Fruit fly (Drosophila melanogaster) whole organism, embryonic: ENCODE measurements around the gene CG3123.
A peak's percentile ranks its signal among the peaks of the same experiment; 100 is the strongest.

ENCODE experiments used
- ATbp ChIP-seq: fragments of 200-800 bp; sonication (Bioruptor generic); optimal IDR thresholded peaks from 2 replicates; lab custom pipeline; 2017; ENCODE audit warnings: missing biosample characterization, mild to moderate bottlenecking, missing genetic modification characterization, missing genetic modification reagents
- Bgb ChIP-seq: fragments of 200-800 bp; sonication (Bioruptor generic); IDR thresholded peaks from 2 replicates; pipeline ENCODE4 v1.3.6; 2022; ENCODE audit warnings: missing biosample characterization, missing genetic modification characterization; ENCODE audit not compliant: partially characterized antibody
- CG10565 ChIP-seq: fragments of 200-800 bp; sonication (Bioruptor generic); optimal IDR thresholded peaks from 3 replicates; lab custom pipeline; 2016; ENCODE audit warnings: missing biosample characterization, mild to moderate bottlenecking, missing genetic modification characterization
- CG12391 ChIP-seq: fragments of 200-800 bp; sonication (Bioruptor generic); optimal IDR thresholded peaks from 3 replicates; lab custom pipeline; 2018; ENCODE audit warnings: missing biosample characterization, mild to moderate bottlenecking, missing genetic modification characterization, moderate library complexity
- CG13287 ChIP-seq: fragments of 200-800 bp; sonication (Bioruptor generic); IDR thresholded peaks from 2 replicates; pipeline ENCODE4 v1.3.6; 2022; ENCODE audit warnings: missing biosample characterization, missing genetic modification characterization; ENCODE audit not compliant: partially characterized antibody
- CG14050 ChIP-seq: fragments of 200-800 bp; sonication (Bioruptor generic); IDR thresholded peaks from 3 replicates; pipeline ENCODE4 v1.3.6; 2022; ENCODE audit warnings: missing biosample characterization, missing genetic modification characterization
- CG14710 ChIP-seq: fragments of 200-800 bp; sonication (Bioruptor generic); optimal IDR thresholded peaks from 3 replicates; lab custom pipeline; 2019; ENCODE audit warnings: missing biosample characterization, mild to moderate bottlenecking, missing genetic modification characterization, moderate library complexity
- CG17359 ChIP-seq: fragments of 200-800 bp; sonication (Bioruptor generic); optimal IDR thresholded peaks from 3 replicates; lab custom pipeline; 2018; ENCODE audit warnings: missing biosample characterization, mild to moderate bottlenecking, missing genetic modification characterization, moderate library complexity
- CG18262 ChIP-seq: fragments of 200-800 bp; optimal IDR thresholded peaks from 3 replicates; lab custom pipeline; 2019; ENCODE audit warnings: missing biosample characterization, mild to moderate bottlenecking, missing genetic modification characterization, moderate library complexity
- CG2129 ChIP-seq: fragments of 200-800 bp; sonication (Bioruptor generic); IDR thresholded peaks from 2 replicates; pipeline ENCODE4 v1.3.6; 2022; ENCODE audit warnings: missing biosample characterization, missing genetic modification characterization; ENCODE audit not compliant: partially characterized antibody
- CG2202 ChIP-seq: fragments of 200-800 bp; sonication (Bioruptor generic); optimal IDR thresholded peaks from 2 replicates; lab custom pipeline; 2018; ENCODE audit warnings: missing biosample characterization, mild to moderate bottlenecking, missing genetic modification characterization
- CG34376 ChIP-seq: fragments of 200-800 bp; sonication (Bioruptor generic); optimal IDR thresholded peaks from 2 replicates; lab custom pipeline; 2018; ENCODE audit warnings: missing biosample characterization, mild to moderate bottlenecking, missing genetic modification characterization
- CG5180 ChIP-seq: fragments of 200-800 bp; sonication (Bioruptor generic); optimal IDR thresholded peaks from 3 replicates; lab custom pipeline; 2017; ENCODE audit warnings: missing biosample characterization, missing genetic modification characterization, mild to moderate bottlenecking, moderate library complexity, missing genetic modification reagents
- CG6175 ChIP-seq: fragments of 200-800 bp; sonication (Bioruptor generic); IDR thresholded peaks from 3 replicates; pipeline ENCODE4 v1.3.6; 2022; ENCODE audit warnings: missing biosample characterization, missing genetic modification characterization
- CG7987 ChIP-seq: fragments of 200-800 bp; sonication (Bioruptor generic); optimal IDR thresholded peaks from 2 replicates; lab custom pipeline; 2018; ENCODE audit warnings: missing biosample characterization, mild to moderate bottlenecking, missing genetic modification characterization, moderate library complexity
- CG8290 ChIP-seq, 3 experiments: fragments of 200-800 bp; sonication (Bioruptor generic); optimal IDR thresholded peaks; 2 replicates each; lab custom pipeline; 2016 to 2019; ENCODE audit warnings: missing biosample characterization in 3 of 3, missing genetic modification characterization in 3 of 3, mild to moderate bottlenecking in 2 of 3, moderate library complexity in 1 of 3
- CG8388 ChIP-seq: fragments of 200-800 bp; sonication (Bioruptor generic); optimal IDR thresholded peaks from 2 replicates; lab custom pipeline; 2019; ENCODE audit warnings: missing biosample characterization, mild to moderate bottlenecking, missing genetic modification characterization, moderate library complexity
- CG9797 ChIP-seq: fragments of 200-800 bp; sonication (Bioruptor generic); optimal IDR thresholded peaks from 3 replicates; lab custom pipeline; 2018; ENCODE audit warnings: missing biosample characterization, mild to moderate bottlenecking, missing genetic modification characterization
- NFAT ChIP-seq: fragments of 200-800 bp; sonication (Bioruptor generic); IDR thresholded peaks from 2 replicates; pipeline ENCODE4 v1.3.6; 2022; ENCODE audit warnings: missing biosample characterization, missing genetic modification characterization
- Sin3A ChIP-seq: fragments of >200 bp; optimal IDR thresholded peaks from 2 replicates; lab custom pipeline; 2018
- Vsx1 ChIP-seq: fragments of 200-800 bp; sonication (Bioruptor generic); optimal IDR thresholded peaks from 2 replicates; lab custom pipeline; 2017; ENCODE audit warnings: missing biosample characterization, mild to moderate bottlenecking, missing genetic modification characterization, missing genetic modification reagents
- YL-1 ChIP-seq: fragments of 200-800 bp; sonication (Bioruptor generic); optimal IDR thresholded peaks from 3 replicates; lab custom pipeline; 2017; ENCODE audit warnings: missing biosample characterization, mild to moderate bottlenecking, missing genetic modification characterization
- ems ChIP-seq: fragments of 200-800 bp; sonication (Bioruptor generic); optimal IDR thresholded peaks from 3 replicates; lab custom pipeline; 2016; ENCODE audit warnings: missing biosample characterization, missing genetic modification characterization
- exex ChIP-seq: fragments of 200-800 bp; sonication (Bioruptor generic); optimal IDR thresholded peaks from 4 replicates; lab custom pipeline; 2018; ENCODE audit warnings: missing biosample characterization, mild to moderate bottlenecking, missing genetic modification characterization, moderate library complexity
- gfzf ChIP-seq: fragments of 200-800 bp; sonication (Bioruptor generic); optimal IDR thresholded peaks from 2 replicates; lab custom pipeline; 2016; ENCODE audit warnings: missing biosample characterization, mild to moderate bottlenecking, missing genetic modification characterization, moderate library complexity
- grn ChIP-seq: fragments of 200-800 bp; sonication (Bioruptor generic); optimal IDR thresholded peaks from 3 replicates; lab custom pipeline; 2017; ENCODE audit warnings: missing biosample characterization, missing genetic modification characterization
- gsb-n ChIP-seq: fragments of 200-800 bp; sonication (Bioruptor generic); optimal IDR thresholded peaks from 3 replicates; lab custom pipeline; 2018; ENCODE audit warnings: missing biosample characterization, mild to moderate bottlenecking, missing genetic modification characterization
- jing ChIP-seq: fragments of 200-800 bp; sonication (Bioruptor generic); optimal IDR thresholded peaks from 2 replicates; lab custom pipeline; 2018; ENCODE audit warnings: missing biosample characterization, mild to moderate bottlenecking, missing genetic modification characterization
- knrl ChIP-seq: fragments of 200-800 bp; sonication (Bioruptor generic); IDR thresholded peaks from 3 replicates; pipeline ENCODE4 v1.3.6; 2022; ENCODE audit warnings: missing biosample characterization, missing genetic modification characterization; ENCODE audit not compliant: partially characterized antibody
- lilli ChIP-seq: fragments of 200-800 bp; sonication (Bioruptor generic); optimal IDR thresholded peaks from 3 replicates; lab custom pipeline; 2016; ENCODE audit warnings: missing biosample characterization, missing genetic modification characterization
- mirr ChIP-seq: fragments of 200-800 bp; sonication (Bioruptor generic); optimal IDR thresholded peaks from 3 replicates; lab custom pipeline; 2018; ENCODE audit warnings: missing biosample characterization, mild to moderate bottlenecking, missing genetic modification characterization
- nmo ChIP-seq: fragments of 200-800 bp; sonication (Bioruptor generic); optimal IDR thresholded peaks from 2 replicates; lab custom pipeline; 2018; ENCODE audit warnings: missing biosample characterization, mild to moderate bottlenecking, missing genetic modification characterization, moderate library complexity
- rib ChIP-seq: fragments of 200-800 bp; sonication (Bioruptor generic); IDR thresholded peaks from 2 replicates; pipeline ENCODE4 v1.3.6; 2022; ENCODE audit warnings: missing biosample characterization, missing genetic modification characterization
- row ChIP-seq: fragments of 200-800 bp; sonication (Bioruptor generic); IDR thresholded peaks from 3 replicates; pipeline ENCODE4 v1.3.6; 2022; ENCODE audit warnings: missing biosample characterization, missing genetic modification characterization
- sens ChIP-seq: fragments of 200-800 bp; sonication (Bioruptor generic); peaks from one replicate; lab custom pipeline; 2016; ENCODE audit warnings: missing biosample characterization, missing genetic modification characterization
- shn ChIP-seq: fragments of 200-800 bp; sonication (Bioruptor generic); optimal IDR thresholded peaks from 3 replicates; lab custom pipeline; 2016; ENCODE audit warnings: missing biosample characterization, missing genetic modification characterization
- stc ChIP-seq: fragments of 200-800 bp; sonication (Bioruptor generic); IDR thresholded peaks from 2 replicates; pipeline ENCODE4 v1.3.6; 2022; ENCODE audit warnings: missing biosample characterization, missing genetic modification characterization
- sug ChIP-seq: fragments of 200-800 bp; optimal IDR thresholded peaks from 2 replicates; lab custom pipeline; 2019; ENCODE audit warnings: missing biosample characterization, mild to moderate bottlenecking, missing genetic modification characterization, moderate library complexity
- tna ChIP-seq: fragments of 200-800 bp; sonication (Bioruptor generic); IDR thresholded peaks from 2 replicates; pipeline ENCODE4 v1.3.6; 2022; ENCODE audit warnings: missing biosample characterization, missing genetic modification characterization; ENCODE audit not compliant: partially characterized antibody
- trh ChIP-seq: fragments of 200-800 bp; sonication (Bioruptor generic); optimal IDR thresholded peaks from 2 replicates; lab custom pipeline; 2016; ENCODE audit warnings: missing biosample characterization, missing genetic modification characterization
- ttk ChIP-seq: fragments of 200-800 bp; sonication (Bioruptor generic); IDR thresholded peaks from 2 replicates; pipeline ENCODE4 v2.1.2; 2022; ENCODE audit warnings: missing biosample characterization, missing genetic modification characterization
- usp ChIP-seq: fragments of >200 bp; optimal IDR thresholded peaks from 2 replicates; lab custom pipeline; 2017; ENCODE audit warnings: missing biosample characterization, missing genetic modification characterization
- wek ChIP-seq: fragments of 200-800 bp; sonication (Bioruptor generic); optimal IDR thresholded peaks from 3 replicates; lab custom pipeline; 2018; ENCODE audit warnings: missing biosample characterization, mild to moderate bottlenecking, missing genetic modification characterization, moderate library complexity
- z ChIP-seq: fragments of 200-800 bp; sonication (Bioruptor generic); IDR thresholded peaks from 3 replicates; pipeline ENCODE4 v1.3.6; 2022; ENCODE audit warnings: missing biosample characterization, missing genetic modification characterization

Gene CG3123

dm6 chr2L:2808038-2808699 lies 17.1 kb downstream of the CG3123 start (continued):
- TF ChIP-seq ttk (GFP tag; lab: Robert Waterston, UW) (no peak), CG5180 (GFP tag; lab: Kevin White, UChicago) (peak; percentile 95), CG17359 (no peak), CG14050 (GFP tag; lab: Robert Waterston, UW) (peak; percentile 56; the same call in 2 of the 3 replicates), shn (GFP tag; lab: Kevin White, UChicago) (no peak), CG13287 (GFP tag; lab: Robert Waterston, UW) (peak; percentile 37; the same call in 1 of the 2 replicates), lilli (GFP tag; lab: Kevin White, UChicago) (no peak), stc (no peak), CG10565 (no peak), CG8388 (GFP tag; lab: Kevin White, UChicago) (no peak), nmo (GFP tag; lab: Kevin White, UChicago) (no peak), Vsx1 (GFP tag; lab: Kevin White, UChicago) (no peak), jing (GFP tag; lab: Kevin White, UChicago) (peak; percentile 55), ems (GFP tag; lab: Kevin White, UChicago) (no peak), ATbp (no peak), tna (GFP tag; lab: Robert Waterston, UW) (no peak), gfzf (GFP tag; lab: Kevin White, UChicago) (no peak), CG8290 (GFP tag; optimal IDR thresholded peaks at IDR 0.05; lab: Kevin White, UChicago) (no peak), CG8290 (tag; optimal IDR thresholded peaks at IDR 0.05; lab: Kevin White, UChicago) (no peak), CG6175 (GFP tag; lab: Robert Waterston, UW) (0 out of 3 replicates have a peak, but pooled peaks have one; percentile 15), knrl (GFP tag; lab: Robert Waterston, UW) (0 out of 3 replicates have a peak, but pooled peaks have one; percentile 21), CG14710 (tag; lab: Kevin White, UChicago) (no peak), rib (GFP tag; lab: Robert Waterston, UW) (no peak)

- TF ChIP-seq z (GFP tag; lab: Robert Waterston, UW) (no peak), usp (no peak), sens (GFP tag; lab: Kevin White, UChicago) (peak; percentile 13), wek (GFP tag; lab: Kevin White, UChicago) (no peak), gsb-n (tag; lab: Kevin White, UChicago) (peak; percentile 53), exex (tag; lab: Kevin White, UChicago) (peak; percentile 78), sug (peak; percentile 58), Sin3A (lab: Kevin White, UChicago) (no peak), mirr (GFP tag; lab: Kevin White, UChicago) (peak; percentile 42), row (no peak), CG2129 (GFP tag; lab: Robert Waterston, UW) (no peak), CG7987 (peak; percentile 7), trh (GFP tag; lab: Kevin White, UChicago) (no peak), CG18262 (no peak), YL-1 (no peak), CG34376 (GFP tag; lab: Kevin White, UChicago) (peak; percentile 64), grn (GFP tag; lab: Kevin White, UChicago) (peak; percentile 10), CG9797 (GFP tag; lab: Kevin White, UChicago) (no peak), CG12391 (no peak), Bgb (no peak), CG2202 (tag; lab: Kevin White, UChicago) (no peak), NFAT (no peak)
- TF ChIP-seq, all 482 proteins: peak for 8
These were observed 17.7 kb downstream of the CG3123 start for dm6 chr2L:2807597-2807996.
